Worm (Caenorhabditis elegans) whole organism, young adult: ENCODE data around the gene ztf-17.

Experiments used
- B0019.2 ChIP-seq: fragments of 200-800 bp; sonication (Bioruptor generic); conservative IDR thresholded peaks from 2 replicates; pipeline ENCODE4 v1.3.6; 2022; ENCODE audit warnings: missing genetic modification reagents, missing genetic modification characterization, missing compliant biosample characterization
- B0336.3 ChIP-seq: fragments of 200-800 bp; sonication (Bioruptor generic); IDR thresholded peaks from 2 replicates; pipeline ENCODE4 v1.3.6; 2022; ENCODE audit warnings: missing genetic modification characterization, missing compliant biosample characterization
- C17E4.6 ChIP-seq: fragments of 200-800 bp; sonication (Bioruptor generic); IDR thresholded peaks from 2 replicates; pipeline ENCODE4 v1.3.6; 2022; ENCODE audit warnings: missing genetic modification reagents, missing genetic modification characterization, missing compliant biosample characterization
- D2030.7 ChIP-seq: fragments of 200-800 bp; sonication (Bioruptor generic); IDR thresholded peaks from 2 replicates; pipeline ENCODE4 v1.3.6; 2022; ENCODE audit warnings: missing genetic modification reagents, missing genetic modification characterization, missing compliant biosample characterization
- F49E8.2 ChIP-seq: sonication (generic microtip); optimal IDR thresholded peaks from 3 replicates; lab custom pipeline; 2017; ENCODE audit warnings: missing genetic modification characterization, mild to moderate bottlenecking, missing compliant biosample characterization, antibody characterized with exemption, moderate library complexity; ENCODE audit not compliant: insufficient read depth
- F57A8.1 ChIP-seq: fragments of 200-800 bp; sonication (Bioruptor generic); optimal IDR thresholded peaks from 2 replicates; lab custom pipeline; 2018; ENCODE audit warnings: mild to moderate bottlenecking, missing genetic modification characterization, moderate library complexity, missing compliant biosample characterization
- K11D2.4 ChIP-seq: fragments of 200-800 bp; sonication (Bioruptor generic); IDR thresholded peaks from 2 replicates; pipeline ENCODE4 v1.3.6; 2022; ENCODE audit warnings: missing genetic modification reagents, missing genetic modification characterization, missing compliant biosample characterization
- atf-7 ChIP-seq: sonication (generic microtip); optimal IDR thresholded peaks from 2 replicates; lab custom pipeline; 2017; ENCODE audit warnings: mild to moderate bottlenecking, missing genetic modification characterization, missing compliant biosample characterization
- athp-1 ChIP-seq: sonication (generic microtip); optimal IDR thresholded peaks from 2 replicates; lab custom pipeline; 2017; ENCODE audit warnings: mild to moderate bottlenecking, missing genetic modification characterization, missing compliant biosample characterization
- attf-3 ChIP-seq: fragments of 200-800 bp; sonication (Bioruptor generic); conservative IDR thresholded peaks from 2 replicates; pipeline ENCODE4 v1.3.6; 2022; ENCODE audit warnings: missing genetic modification reagents, missing genetic modification characterization, missing compliant biosample characterization
- bed-2 ChIP-seq: fragments of 200-800 bp; sonication (Bioruptor generic); IDR thresholded peaks from 2 replicates; pipeline ENCODE4 v1.3.6; 2022; ENCODE audit warnings: missing genetic modification reagents, missing genetic modification characterization, missing compliant biosample characterization
- cebp-1 ChIP-seq, 2 experiments: fragments of 200-800 bp in 1 of 2; sonication (Bioruptor generic) in 1 of 2; sonication (generic microtip) in 1 of 2; IDR thresholded peaks in 1 of 2; optimal IDR thresholded peaks in 1 of 2; 2 replicates each; pipeline versions ENCODE4 v1.3.6 to Lab custom; 2017 to 2022; ENCODE audit warnings: missing compliant biosample characterization in 2 of 2, missing genetic modification characterization in 2 of 2, mild to moderate bottlenecking in 1 of 2, missing genetic modification reagents in 1 of 2, moderate library complexity in 1 of 2
- chd-7 ChIP-seq: sonication (generic microtip); optimal IDR thresholded peaks from 2 replicates; lab custom pipeline; 2016; ENCODE audit warnings: mild to moderate bottlenecking, missing genetic modification characterization, moderate library complexity, missing compliant biosample characterization
- dox-1 ChIP-seq: fragments of 200-800 bp; sonication (Bioruptor generic); IDR thresholded peaks from 2 replicates; pipeline ENCODE4 v1.3.6; 2022; ENCODE audit warnings: missing genetic modification reagents, missing genetic modification characterization, missing compliant biosample characterization
- dpl-1 ChIP-seq: fragments of 150-350 bp; optimal IDR thresholded peaks from 2 replicates; lab custom pipeline; 2014; ENCODE audit warnings: missing biosample characterization, missing genetic modification reagents, missing genetic modification characterization
- hmg-20 ChIP-seq: fragments of 200-800 bp; sonication (Bioruptor generic); IDR thresholded peaks from 2 replicates; pipeline ENCODE4 v1.3.6; 2022; ENCODE audit warnings: missing genetic modification reagents, missing genetic modification characterization, missing compliant biosample characterization
- hsf-1 ChIP-seq: fragments of 200-800 bp; sonication (Bioruptor generic); IDR thresholded peaks from 2 replicates; pipeline ENCODE4 v1.3.6; 2022; ENCODE audit warnings: missing genetic modification reagents, missing genetic modification characterization, missing compliant biosample characterization
- lag-1 ChIP-seq: fragments of 200-800 bp; sonication (Bioruptor generic); IDR thresholded peaks from 2 replicates; pipeline ENCODE4 v1.3.6; 2022; ENCODE audit warnings: missing genetic modification reagents, missing genetic modification characterization, missing compliant biosample characterization
- lin-26 ChIP-seq: fragments of 200-800 bp; sonication (Bioruptor generic); IDR thresholded peaks from 2 replicates; pipeline ENCODE4 v1.3.6; 2022; ENCODE audit warnings: missing genetic modification reagents, missing genetic modification characterization, missing compliant biosample characterization
- lin-35 ChIP-seq, 3 experiments: fragments of 150-350 bp in 2 of 3; sonication (generic microtip) in 1 of 3; optimal IDR thresholded peaks; 2 replicates each; lab custom pipeline; 2014 to 2018; ENCODE audit warnings: missing biosample characterization in 3 of 3, missing genetic modification characterization in 3 of 3, missing genetic modification reagents in 3 of 3
- lin-54 ChIP-seq: fragments of 200-800 bp; sonication (Bioruptor generic); optimal IDR thresholded peaks from 2 replicates; lab custom pipeline; 2018; ENCODE audit warnings: mild to moderate bottlenecking, missing genetic modification characterization, missing compliant biosample characterization
- lsl-1 ChIP-seq: fragments of 200-800 bp; sonication (Bioruptor generic); optimal IDR thresholded peaks from 2 replicates; lab custom pipeline; 2018; ENCODE audit warnings: mild to moderate bottlenecking, missing genetic modification characterization, moderate library complexity, missing compliant biosample characterization
- lsy-27 ChIP-seq: sonication (generic microtip); optimal IDR thresholded peaks from 2 replicates; lab custom pipeline; 2017; ENCODE audit warnings: missing genetic modification characterization, mild to moderate bottlenecking, missing compliant biosample characterization, antibody characterized with exemption, missing genotype, borderline replicate concordance; ENCODE audit not compliant: insufficient read depth
- mel-28 ChIP-seq: sonication (generic microtip); optimal IDR thresholded peaks from 2 replicates; lab custom pipeline; 2016; ENCODE audit warnings: borderline replicate concordance, mild to moderate bottlenecking, missing genetic modification characterization, missing compliant biosample characterization
- nfyb-1 ChIP-seq: fragments of 200-800 bp; sonication (Bioruptor generic); IDR thresholded peaks from 2 replicates; pipeline ENCODE4 v1.3.6; 2022; ENCODE audit warnings: missing genetic modification reagents, missing genetic modification characterization, missing compliant biosample characterization
- nhr-120 ChIP-seq: fragments of 200-800 bp; sonication (Bioruptor generic); IDR thresholded peaks from 2 replicates; pipeline ENCODE4 v1.3.6; 2022; ENCODE audit warnings: missing genetic modification characterization, missing compliant biosample characterization
- nhr-80 ChIP-seq: sonication (generic microtip); optimal IDR thresholded peaks from 2 replicates; lab custom pipeline; 2016; ENCODE audit warnings: missing genetic modification characterization, missing compliant biosample characterization
- rec-8 ChIP-seq, 2 experiments: sonication (generic microtip); optimal IDR thresholded peaks; 2 replicates each; lab custom pipeline; 2016; ENCODE audit warnings: mild to moderate bottlenecking in 2 of 2, missing genetic modification characterization in 2 of 2, missing genetic modification reagents in 2 of 2, missing genotype in 2 of 2, missing biosample characterization in 1 of 2, missing compliant biosample characterization in 1 of 2, moderate library complexity in 1 of 2
- snpc-3.4 ChIP-seq: sonication (generic microtip); optimal IDR thresholded peaks from 2 replicates; lab custom pipeline; 2017; ENCODE audit warnings: missing genetic modification characterization, mild to moderate bottlenecking, missing compliant biosample characterization, antibody characterized with exemption, moderate library complexity, missing genotype, missing genetic modification reagents
- snpc-4 ChIP-seq, 5 experiments: fragments of 150-350 bp in 1 of 5; sonication (generic microtip) in 4 of 5; optimal IDR thresholded peaks; 2 replicates each; lab custom pipeline; 2014 to 2018; ENCODE audit warnings: missing genetic modification characterization in 5 of 5, missing biosample characterization in 3 of 5, antibody characterized with exemption in 2 of 5, mild to moderate bottlenecking in 2 of 5, missing compliant biosample characterization in 2 of 5, missing genotype in 2 of 5, moderate library complexity in 2 of 5, missing genetic modification reagents in 1 of 5
- tbp1 ChIP-seq: fragments of 200-800 bp; sonication (Bioruptor generic); optimal IDR thresholded peaks from 2 replicates; lab custom pipeline; 2018; ENCODE audit warnings: mild to moderate bottlenecking, missing genetic modification characterization, missing compliant biosample characterization
- tlf-1 ChIP-seq: fragments of 200-800 bp; sonication (Bioruptor generic); optimal IDR thresholded peaks from 2 replicates; lab custom pipeline; 2018; ENCODE audit warnings: mild to moderate bottlenecking, missing genetic modification characterization, missing compliant biosample characterization
- zfh-2 ChIP-seq: fragments of 200-800 bp; sonication (Bioruptor generic); conservative IDR thresholded peaks from 2 replicates; pipeline ENCODE4 v1.3.6; 2022; ENCODE audit warnings: missing genetic modification reagents, missing genetic modification characterization, missing compliant biosample characterization
- ztf-26 ChIP-seq: sonication (generic microtip); optimal IDR thresholded peaks from 2 replicates; lab custom pipeline; 2017; ENCODE audit warnings: missing genetic modification characterization, missing compliant biosample characterization
- ztf-3 ChIP-seq: fragments of 200-800 bp; sonication (Bioruptor generic); optimal IDR thresholded peaks from 2 replicates; lab custom pipeline; 2018; ENCODE audit warnings: mild to moderate bottlenecking, missing genetic modification characterization, missing compliant biosample characterization

Gene ztf-17

ce11 chrII:7880373-7880862, 10.5 kb upstream of the ztf-17 start, which contains the start of gene perm-1 (continued):
- TF ChIP-seq F57A8.1 (GFP tag; lab: Kevin White, UChicago) = no peak
- TF ChIP-seq B0019.2 = peak; percentile 84
- no peak for TF ChIP-seq ztf-3 (GFP tag; lab: Kevin White, UChicago)
- TF ChIP-seq lin-35 (GFP tag; optimal IDR thresholded peaks at IDR 0.05; lab: Kevin White, UChicago) = peak in 1 of 3 experiments; percentile 61
- TF ChIP-seq nhr-80 = no peak
- TF ChIP-seq nhr-120 (GFP tag; lab: Robert Waterston, UW) = no peak
- peak; percentile 87 for TF ChIP-seq dpl-1 (GFP tag; lab: Kevin White, UChicago)
- TF ChIP-seq F49E8.2 (tag; lab: Kevin White, UChicago) = peak; percentile 87
- TF ChIP-seq B0336.3 (GFP tag; lab: Robert Waterston, UW) = peak; percentile 75
- TF ChIP-seq C17E4.6 (GFP tag; lab: Robert Waterston, UW) = 0 out of 2 replicates have a peak, but pooled peaks have one; percentile 60
- TF ChIP-seq lsy-27 = no peak
- peak; percentile 61 for TF ChIP-seq tbp1 (GFP tag; lab: Kevin White, UChicago)
- TF ChIP-seq snpc-4 (GFP tag; optimal IDR thresholded peaks at IDR 0.05; lab: Kevin White, UChicago) = peak; percentile 64
- peak in 2 of 4 experiments; percentile 57 to 60 for TF ChIP-seq snpc-4 (tag; optimal IDR thresholded peaks at IDR 0.05; lab: Kevin White, UChicago)
- TF ChIP-seq lin-26 (GFP tag; lab: Robert Waterston, UW) = no peak
- peak; percentile 89 for TF ChIP-seq lin-54 (GFP tag; lab: Kevin White, UChicago)
- no peak for TF ChIP-seq cebp-1 (GFP tag; IDR thresholded peaks at IDR 0.05; lab: Robert Waterston, UW)
- TF ChIP-seq cebp-1 (tag; optimal IDR thresholded peaks at IDR 0.05; lab: Kevin White, UChicago) = no peak
- TF ChIP-seq athp-1 = peak; percentile 86
- TF ChIP-seq K11D2.4 (GFP tag; lab: Robert Waterston, UW) = no peak
- peak; percentile 92 for TF ChIP-seq hsf-1 (GFP tag; lab: Robert Waterston, UW)
- peak; percentile 94 for TF ChIP-seq snpc-3.4 (tag; lab: Kevin White, UChicago)
- TF ChIP-seq D2030.7 (GFP tag; lab: Robert Waterston, UW) = peak; percentile 96
- peak; percentile 51; the same call in 1 of the 2 replicates for TF ChIP-seq attf-3 (GFP tag; lab: Robert Waterston, UW)

ce11 chrII:7879266-7879718, 9.3 kb upstream of the ztf-17 start, which contains the start of the genes vha-4 and T01H3.5:
Gene vha-4 (minus strand): TSS chrII:7879316.
Gene T01H3.5 (plus strand): TSS chrII:7879616.
- TF ChIP-seq dox-1 = no peak
- no peak for TF ChIP-seq lag-1
- TF ChIP-seq lsl-1 = no peak
- TF ChIP-seq ztf-26 = no peak
- TF ChIP-seq nhr-80 = peak; percentile 55
- TF ChIP-seq zfh-2 (GFP tag; lab: Robert Waterston, UW) = 0 out of 2 replicates have a peak, but pooled peaks have one; percentile 8
- TF ChIP-seq bed-2 (GFP tag; lab: Robert Waterston, UW) = no peak
- TF ChIP-seq hmg-20 = no peak
- TF ChIP-seq nfyb-1 = no peak
- TF ChIP-seq, all 124 proteins: peak for 2

DNA sequence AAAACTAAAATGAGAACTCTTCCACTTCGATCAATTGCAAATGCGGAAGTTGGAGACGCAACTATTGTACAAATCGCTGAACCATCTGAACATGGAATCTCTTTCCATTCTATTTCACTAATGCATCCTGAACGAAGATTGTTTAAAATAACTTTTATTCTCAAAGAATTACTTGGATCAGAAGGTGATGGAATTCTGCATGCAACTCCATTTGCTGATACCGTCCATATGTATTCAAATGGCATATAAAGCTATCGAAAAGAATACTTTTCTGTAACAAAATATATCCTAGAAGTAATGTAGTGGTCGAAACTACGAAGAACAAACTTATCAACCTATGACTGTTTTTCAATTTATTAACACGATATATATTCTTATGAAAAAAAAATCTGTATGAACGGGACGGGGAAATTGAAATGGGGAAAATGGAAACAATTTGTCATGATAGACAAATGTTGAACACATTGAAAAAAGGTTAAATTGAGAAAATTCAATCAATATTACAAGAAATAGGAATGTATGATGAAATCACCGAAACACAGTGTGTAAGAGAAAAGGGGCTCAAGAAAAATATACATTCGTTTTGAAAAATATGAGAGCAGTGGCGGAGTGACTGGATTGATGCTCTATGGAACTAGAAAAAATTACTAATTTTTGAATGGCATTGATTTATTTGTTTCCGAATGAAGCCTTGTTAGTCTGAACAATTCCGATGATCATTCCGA, 7.9 kb upstream of the ztf-17 start, which contains the start of gene T01H3.2:
T01H3.2 (minus strand) TSS at position 251 of the 725 bp plus-strand sequence.
- TF ChIP-seq mel-28 (tag; lab: Kevin White, UChicago) (no peak), lin-54 (GFP tag; lab: Kevin White, UChicago) (peak; percentile 37), tlf-1 (GFP tag; lab: Kevin White, UChicago) (peak; percentile 51), atf-7 (tag; lab: Kevin White, UChicago) (peak; percentile 9), lin-35 (GFP tag; optimal IDR thresholded peaks at IDR 0.05; lab: Kevin White, UChicago) (peak in 1 of 3 experiments; percentile 22), tbp1 (GFP tag; lab: Kevin White, UChicago) (peak; percentile 21), rec-8 (tag; optimal IDR thresholded peaks at IDR 0.05; lab: Kevin White, UChicago) (no peak), B0336.3 (GFP tag; lab: Robert Waterston, UW) (0 out of 2 replicates have a peak, but pooled peaks have one; percentile 10), snpc-3.4 (tag; lab: Kevin White, UChicago) (no peak), chd-7 (peak; percentile 28), nfyb-1 (peak; percentile 33; the same call in 1 of the 2 replicates), nhr-120 (GFP tag; lab: Robert Waterston, UW) (no peak), cebp-1 (GFP tag; IDR thresholded peaks at IDR 0.05; lab: Robert Waterston, UW) (no peak), cebp-1 (tag; optimal IDR thresholded peaks at IDR 0.05; lab: Kevin White, UChicago) (peak; percentile 21)
